Fruit fly (Drosophila melanogaster): ENCODE data around the gene CRMP.

The CRMP gene

dm6 chr3R:5547464-5547943 lies 23.4 kb upstream of the CRMP start, which contains the start of gene CG2519 (continued):
- TF ChIP-seq CG18011 (GFP tag; optimal IDR thresholded peaks at IDR 0.05) (peak; percentile 7), dysf (GFP tag; IDR thresholded peaks at IDR 0.05) (peak; percentile 43; the same call in 2 of the 3 replicates), wek (GFP tag; optimal IDR thresholded peaks at IDR 0.05) (peak; percentile 22), CG6272 (GFP tag; IDR thresholded peaks at IDR 0.05) (peak; percentile 36; the same call in 1 of the 2 replicates), D (optimal IDR thresholded peaks at IDR 0.05) (peak; percentile 81), D (GFP tag; optimal IDR thresholded peaks at IDR 0.05) (no peak), CrebB (tag; optimal IDR thresholded peaks at IDR 0.05) (peak; percentile 59), pfk (GFP tag; optimal IDR thresholded peaks at IDR 0.05) (no peak), Meics (GFP tag; optimal IDR thresholded peaks at IDR 0.05) (no peak), CG6689 (GFP tag; IDR thresholded peaks at IDR 0.05) (no peak), nerfin-1 (tag; optimal IDR thresholded peaks at IDR 0.05) (no peak), CG4707 (GFP tag; optimal IDR thresholded peaks at IDR 0.05) (no peak), Spps (tag; optimal IDR thresholded peaks at IDR 0.05) (no peak), bab2 (GFP tag; optimal IDR thresholded peaks at IDR 0.05) (peak; percentile 55), Elba2 (GFP tag; optimal IDR thresholded peaks at IDR 0.05) (peak; percentile 88), zen2 (GFP tag; IDR thresholded peaks at IDR 0.05; ENCODE audit: partially characterized antibody) (peak; percentile 80; the same call in 2 of the 3 replicates), CG6813 (GFP tag; optimal IDR thresholded peaks at IDR 0.05) (no peak), CG15011 (GFP tag; optimal IDR thresholded peaks at IDR 0.05) (no peak), CG13894 (tag; optimal IDR thresholded peaks at IDR 0.05) (no peak), br (optimal IDR thresholded peaks at IDR 0.05) (no peak), BEAF-32 (GFP tag; optimal IDR thresholded peaks at IDR 0.05) (peak; percentile 94), bigmax (GFP tag; optimal IDR thresholded peaks at IDR 0.05) (peak; percentile 66), sens (GFP tag) (peak; percentile 91), CG16779 (GFP tag; IDR thresholded peaks at IDR 0.05) (no peak), dpn (GFP tag; optimal IDR thresholded peaks at IDR 0.05) (peak; percentile 55 to 67), Ets65A (GFP tag) (peak; percentile 97), CG31388 (GFP tag; optimal IDR thresholded peaks at IDR 0.05) (no peak), CTCF (GFP tag; optimal IDR thresholded peaks at IDR 0.05) (no peak), CG10274 (GFP tag; optimal IDR thresholded peaks at IDR 0.05) (no peak), abd-A (tag; optimal IDR thresholded peaks at IDR 0.05) (no peak), Eip74EF (GFP tag; optimal IDR thresholded peaks at IDR 0.05) (no peak), crc (GFP tag; optimal IDR thresholded peaks at IDR 0.05) (peak; percentile 21), CG3726 (GFP tag; IDR thresholded peaks at IDR 0.05) (no peak), CG31365 (tag; optimal IDR thresholded peaks at IDR 0.05) (no peak), CG6175 (GFP tag; IDR thresholded peaks at IDR 0.05) (no peak), grn (GFP tag; optimal IDR thresholded peaks at IDR 0.05) (no peak), ERR (GFP tag; optimal IDR thresholded peaks at IDR 0.05) (peak; percentile 57), CG10321 (GFP tag; IDR thresholded peaks at IDR 0.05) (no peak), Lhr (GFP tag; optimal IDR thresholded peaks at IDR 0.05) (no peak), CG34422 (GFP tag; IDR thresholded peaks at IDR 0.05) (peak; percentile 87), Jarid2 (GFP tag; optimal IDR thresholded peaks at IDR 0.05) (no peak), chinmo (GFP tag; IDR thresholded peaks at IDR 0.05; ENCODE audit: partially characterized antibody) (peak; percentile 91), org-1 (GFP tag; optimal IDR thresholded peaks at IDR 0.05) (peak; percentile 18), gcm (GFP tag; optimal IDR thresholded peaks at IDR 0.05) (no peak), hkb (optimal IDR thresholded peaks at IDR 0.05) (no peak), hkb (GFP tag; IDR thresholded peaks at IDR 0.05) (no peak), Myb (GFP tag; optimal IDR thresholded peaks at IDR 0.05) (peak; percentile 73), CG1603 (tag; optimal IDR thresholded peaks at IDR 0.05) (no peak), nerfin-2 (GFP tag; IDR thresholded peaks at IDR 0.05; ENCODE audit: partially characterized antibody) (peak; percentile 79), Fer2 (tag; optimal IDR thresholded peaks at IDR 0.05) (peak; percentile 27), CG5180 (GFP tag; optimal IDR thresholded peaks at IDR 0.05) (no peak), CG10147 (GFP tag; optimal IDR thresholded peaks at IDR 0.05) (no peak)
